Worm (Caenorhabditis elegans) whole organism, L2 larva: ENCODE measurements around the gene wago-5.

Experiments
- alr-1 ChIP-seq: fragments of 150-350 bp; optimal IDR thresholded peaks from 2 replicates; lab custom pipeline; 2014; ENCODE audit warnings: missing biosample characterization, missing genetic modification characterization
- ama-1 ChIP-seq: fragments of 150-350 bp; optimal IDR thresholded peaks from 2 replicates; lab custom pipeline; 2018; ENCODE audit warnings: inconsistent platforms
- blmp-1 ChIP-seq: sonication (generic microtip); optimal IDR thresholded peaks from 2 replicates; lab custom pipeline; 2017; ENCODE audit warnings: missing genetic modification characterization, mild to moderate bottlenecking, missing compliant biosample characterization, antibody characterized with exemption, moderate library complexity; ENCODE audit not compliant: insufficient read depth
- lin-11 ChIP-seq: fragments of 150-350 bp; sonication (generic microtip); optimal IDR thresholded peaks from 2 replicates; lab custom pipeline; 2014; ENCODE audit warnings: missing biosample characterization, missing genetic modification characterization, inconsistent platforms, mixed read lengths
- mdl-1 ChIP-seq, 2 experiments: fragments of 150-350 bp in 1 of 2; sonication (generic microtip) in 1 of 2; optimal IDR thresholded peaks; 2 replicates each; lab custom pipeline; 2017; ENCODE audit warnings: missing biosample characterization in 2 of 2, missing genetic modification characterization in 2 of 2
- nhr-12 ChIP-seq: fragments of 150-350 bp; optimal IDR thresholded peaks from 2 replicates; lab custom pipeline; 2014; ENCODE audit warnings: missing biosample characterization, missing genetic modification characterization
- sma-3 ChIP-seq: sonication (generic microtip); optimal IDR thresholded peaks from 2 replicates; lab custom pipeline; 2016; ENCODE audit warnings: missing genetic modification reagents, missing genetic modification characterization, missing compliant biosample characterization
- unc-55 ChIP-seq: fragments of 150-350 bp; sonication (generic microtip); optimal IDR thresholded peaks from 3 replicates; lab custom pipeline; 2014; ENCODE audit warnings: missing biosample characterization, missing genetic modification reagents, missing genetic modification characterization
- ztf-11 ChIP-seq: sonication (generic microtip); optimal IDR thresholded peaks from 2 replicates; lab custom pipeline; 2017; ENCODE audit warnings: missing biosample characterization, missing genetic modification characterization

DNA sequence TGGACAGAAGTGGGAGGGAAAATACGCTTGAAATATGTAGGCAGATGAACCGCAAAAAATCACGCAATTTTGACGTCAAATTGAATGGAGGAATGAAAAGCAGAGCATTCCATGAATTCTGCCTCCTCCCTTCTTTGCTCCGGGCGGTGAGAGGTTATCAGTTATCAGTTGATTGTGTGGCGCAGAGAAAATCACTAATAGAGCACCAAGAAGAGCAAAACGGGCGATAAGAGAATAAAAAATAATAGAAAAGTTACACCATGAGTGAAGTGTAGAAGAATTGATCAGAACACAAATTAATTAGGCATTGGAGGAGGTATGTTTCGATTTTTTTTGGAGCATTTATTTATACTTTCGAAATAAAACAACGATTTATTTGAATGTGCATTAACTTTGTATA lies 8.7 kb downstream of the wago-5 start:
- TF ChIP-seq ama-1 (no peak), blmp-1 (tag; lab: Kevin White, UChicago) (no peak), lin-11 (tag; lab: Kevin White, UChicago) (no peak), sma-3 (GFP tag; lab: Kevin White, UChicago) (no peak), unc-55 (GFP tag; lab: Kevin White, UChicago) (no peak), alr-1 (no peak), nhr-12 (tag; lab: Kevin White, UChicago) (no peak), mdl-1 (tag; optimal IDR thresholded peaks at IDR 0.05; lab: Kevin White, UChicago) (no peak), ztf-11 (tag; lab: Kevin White, UChicago) (no peak)
